Worm (Caenorhabditis elegans) whole organism, L4 larva: ENCODE measurements around the gene EGAP4.1.

Experiments used
- Y105C5A.15 ChIP-seq: fragments of 200-800 bp; sonication (Bioruptor generic); IDR thresholded peaks from 2 replicates; pipeline ENCODE4 v1.3.6; 2022; ENCODE audit warnings: missing genetic modification characterization, missing compliant biosample characterization
- ceh-62 ChIP-seq: sonication (generic microtip); optimal IDR thresholded peaks from 2 replicates; lab custom pipeline; 2017; ENCODE audit warnings: missing biosample characterization, missing genetic modification characterization
- dmd-9 ChIP-seq: fragments of 200-800 bp; sonication (Bioruptor generic); IDR thresholded peaks from 2 replicates; pipeline ENCODE4 v1.3.6; 2022; ENCODE audit warnings: missing genetic modification reagents, missing genetic modification characterization, missing compliant biosample characterization
- fkh-10 ChIP-seq: fragments of 150-350 bp; optimal IDR thresholded peaks from 2 replicates; lab custom pipeline; 2014; ENCODE audit warnings: missing biosample characterization, missing genetic modification reagents, missing genetic modification characterization
- lin-29 ChIP-seq: fragments of 200-800 bp; sonication (Bioruptor generic); IDR thresholded peaks from 2 replicates; pipeline ENCODE4 v1.3.6; 2022; ENCODE audit warnings: missing genetic modification reagents, missing genetic modification characterization, missing compliant biosample characterization
- lsy-2 ChIP-seq, 2 experiments: fragments of 150-350 bp in 1 of 2; sonication (generic microtip) in 1 of 2; optimal IDR thresholded peaks; 2 replicates each; lab custom pipeline; 2014 to 2017; ENCODE audit warnings: missing biosample characterization in 2 of 2, missing genetic modification characterization in 2 of 2
- mdl-1 ChIP-seq, 2 experiments: fragments of 150-350 bp in 1 of 2; sonication (generic microtip) in 1 of 2; optimal IDR thresholded peaks; 2 replicates each; lab custom pipeline; 2014 to 2017; ENCODE audit warnings: missing biosample characterization in 2 of 2, missing genetic modification characterization in 2 of 2
- nhr-25 ChIP-seq: sonication (generic microtip); optimal IDR thresholded peaks from 2 replicates; lab custom pipeline; 2017; ENCODE audit warnings: missing genetic modification characterization, mild to moderate bottlenecking, missing compliant biosample characterization, antibody characterized with exemption, moderate library complexity, borderline replicate concordance; ENCODE audit not compliant: insufficient read depth
- nhr-77 ChIP-seq: fragments of 150-350 bp; optimal IDR thresholded peaks from 2 replicates; lab custom pipeline; 2014; ENCODE audit warnings: missing biosample characterization, missing genetic modification characterization
- pqm-1 ChIP-seq: sonication (generic microtip); optimal IDR thresholded peaks from 2 replicates; lab custom pipeline; 2017; ENCODE audit warnings: missing biosample characterization, missing genetic modification characterization
- snpc-4 ChIP-seq: fragments of 150-350 bp; optimal IDR thresholded peaks from 2 replicates; lab custom pipeline; 2014; ENCODE audit warnings: missing biosample characterization, missing genetic modification characterization
- zag-1 ChIP-seq: fragments of 150-350 bp; optimal IDR thresholded peaks from 2 replicates; lab custom pipeline; 2014; ENCODE audit warnings: missing biosample characterization, missing genetic modification characterization
- zfp-2 ChIP-seq: sonication (generic microtip); optimal IDR thresholded peaks from 2 replicates; lab custom pipeline; 2016; ENCODE audit warnings: mild to moderate bottlenecking, missing genetic modification characterization, missing compliant biosample characterization
- ztf-11 ChIP-seq: fragments of 150-350 bp; optimal IDR thresholded peaks from 2 replicates; lab custom pipeline; 2014; ENCODE audit warnings: missing biosample characterization, missing genetic modification characterization

DNA sequence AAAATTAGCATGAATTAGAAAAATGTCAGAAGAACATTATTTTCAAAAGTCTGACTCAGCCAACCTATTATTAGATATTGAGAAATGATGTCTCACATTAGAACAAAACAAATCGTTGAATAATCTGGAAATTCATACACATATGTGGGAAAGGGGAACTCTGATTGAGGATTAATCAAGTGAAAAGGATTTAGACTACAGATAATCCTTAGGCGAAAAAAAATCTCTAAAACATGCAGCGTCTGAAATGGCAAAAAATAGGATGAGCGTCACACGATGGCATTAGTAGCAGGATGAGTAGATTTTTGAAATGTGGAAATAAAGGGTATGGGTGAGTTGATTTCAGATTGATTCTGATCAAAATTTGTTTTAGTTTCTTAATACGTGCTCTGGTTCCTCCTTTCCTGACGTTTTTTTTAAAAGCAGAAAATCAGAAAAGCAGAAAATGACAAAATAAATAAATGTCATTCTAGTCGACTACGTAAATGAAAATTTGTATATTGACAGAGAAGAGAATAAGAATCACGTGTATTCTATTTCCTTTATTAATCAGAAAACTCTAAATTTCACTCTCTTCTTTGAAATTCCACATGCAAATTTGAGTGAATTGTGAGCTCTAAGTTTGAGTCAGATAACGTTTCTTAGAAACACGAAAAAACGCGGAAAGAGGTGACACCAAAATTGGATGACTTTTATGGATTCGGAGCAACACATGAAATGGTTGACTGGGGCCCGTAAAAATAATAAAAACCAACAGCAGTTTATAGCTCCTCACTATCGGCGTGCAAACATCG lies 17.2 kb upstream of the EGAP4.1 start:
- no peak for TF ChIP-seq ztf-11 (tag; lab: Kevin White, UChicago)
- no peak for TF ChIP-seq snpc-4 (tag; lab: Kevin White, UChicago)
- TF ChIP-seq lin-29 = no peak
- no peak for TF ChIP-seq mdl-1 (tag; optimal IDR thresholded peaks at IDR 0.05; lab: Kevin White, UChicago)
- no peak for TF ChIP-seq lsy-2 (tag; optimal IDR thresholded peaks at IDR 0.05; lab: Kevin White, UChicago)
- no peak for TF ChIP-seq nhr-77 (tag; lab: Kevin White, UChicago)
- no peak for TF ChIP-seq ceh-62 (tag; lab: Kevin White, UChicago)
- TF ChIP-seq pqm-1 = no peak
- TF ChIP-seq zag-1 (tag; lab: Kevin White, UChicago) = no peak
- TF ChIP-seq nhr-25 (tag; lab: Kevin White, UChicago) = no peak
- no peak for TF ChIP-seq fkh-10 (GFP tag; lab: Kevin White, UChicago)
- no peak for TF ChIP-seq dmd-9 (GFP tag; lab: Robert Waterston, UW)
- no peak for TF ChIP-seq zfp-2
- no peak for TF ChIP-seq Y105C5A.15
